Worm (Caenorhabditis elegans) whole organism, young adult: ENCODE measurements around the gene mnat-1.
A peak's percentile ranks its signal among the peaks of the same experiment; 100 is the strongest.

Experiments
- F49E8.2 ChIP-seq: sonication (generic microtip); optimal IDR thresholded peaks from 3 replicates; lab custom pipeline; 2017; ENCODE audit warnings: missing genetic modification characterization, mild to moderate bottlenecking, missing compliant biosample characterization, antibody characterized with exemption, moderate library complexity; ENCODE audit not compliant: insufficient read depth
- F52B5.7 ChIP-seq: sonication (generic microtip); optimal IDR thresholded peaks from 2 replicates; lab custom pipeline; 2016; ENCODE audit warnings: mild to moderate bottlenecking, missing genetic modification characterization, missing compliant biosample characterization
- F57C9.4 ChIP-seq: sonication (generic microtip); optimal IDR thresholded peaks from 2 replicates; lab custom pipeline; 2017; ENCODE audit warnings: mild to moderate bottlenecking, missing genetic modification characterization, missing compliant biosample characterization
- Y67H2A.10 ChIP-seq: fragments of 200-800 bp; sonication (Bioruptor generic); conservative IDR thresholded peaks from 2 replicates; pipeline ENCODE4 v1.3.6; 2022; ENCODE audit warnings: missing genetic modification reagents, missing genetic modification characterization, missing compliant biosample characterization
- Y95B8A.8 ChIP-seq: fragments of 200-800 bp; sonication (Bioruptor generic); IDR thresholded peaks from 2 replicates; pipeline ENCODE4 v1.3.6; 2022; ENCODE audit warnings: missing genetic modification reagents, missing genetic modification characterization, missing compliant biosample characterization
- ZK185.1 ChIP-seq: sonication (generic microtip); optimal IDR thresholded peaks from 2 replicates; lab custom pipeline; 2016; ENCODE audit warnings: mild to moderate bottlenecking, missing genetic modification characterization, missing compliant biosample characterization; ENCODE audit not compliant: poor library complexity, severe bottlenecking
- aptf-3 ChIP-seq: fragments of 200-800 bp; sonication (Bioruptor generic); IDR thresholded peaks from 2 replicates; pipeline ENCODE4 v1.3.6; 2022; ENCODE audit warnings: missing genetic modification characterization, missing compliant biosample characterization
- atf-7 ChIP-seq: sonication (generic microtip); optimal IDR thresholded peaks from 2 replicates; lab custom pipeline; 2017; ENCODE audit warnings: mild to moderate bottlenecking, missing genetic modification characterization, missing compliant biosample characterization
- athp-1 ChIP-seq: sonication (generic microtip); optimal IDR thresholded peaks from 2 replicates; lab custom pipeline; 2017; ENCODE audit warnings: mild to moderate bottlenecking, missing genetic modification characterization, missing compliant biosample characterization
- attf-6 ChIP-seq: fragments of 200-800 bp; sonication (Bioruptor generic); IDR thresholded peaks from 2 replicates; pipeline ENCODE4 v1.3.6; 2022; ENCODE audit warnings: missing genetic modification reagents, missing genetic modification characterization, missing compliant biosample characterization
- ceh-91 ChIP-seq: fragments of 200-800 bp; sonication (Bioruptor generic); IDR thresholded peaks from 2 replicates; pipeline ENCODE4 v1.3.6; 2022; ENCODE audit warnings: missing genetic modification reagents, missing genetic modification characterization, missing compliant biosample characterization
- die-1 ChIP-seq: sonication (generic microtip); optimal IDR thresholded peaks from 2 replicates; lab custom pipeline; 2016; ENCODE audit warnings: missing genotype, mild to moderate bottlenecking, missing genetic modification characterization, missing compliant biosample characterization
- egl-18 ChIP-seq: fragments of 200-800 bp; sonication (Bioruptor generic); IDR thresholded peaks from 2 replicates; pipeline ENCODE4 v1.3.6; 2022; ENCODE audit warnings: missing genetic modification reagents, missing genetic modification characterization, missing compliant biosample characterization
- egrh-3 ChIP-seq: fragments of 200-800 bp; sonication (Bioruptor generic); IDR thresholded peaks from 2 replicates; pipeline ENCODE4 v1.3.6; 2022; ENCODE audit warnings: missing genetic modification reagents, missing genetic modification characterization, missing compliant biosample characterization
- gei-17 ChIP-seq: fragments of 200-800 bp; sonication (Bioruptor generic); optimal IDR thresholded peaks from 2 replicates; lab custom pipeline; 2018; ENCODE audit warnings: mild to moderate bottlenecking, missing genetic modification characterization, missing compliant biosample characterization
- hmg-1.2 ChIP-seq: fragments of 200-800 bp; sonication (Bioruptor generic); IDR thresholded peaks from 2 replicates; pipeline ENCODE4 v1.3.6; 2022; ENCODE audit warnings: missing genetic modification reagents, missing genetic modification characterization, missing compliant biosample characterization
- hsf-1 ChIP-seq: fragments of 200-800 bp; sonication (Bioruptor generic); IDR thresholded peaks from 2 replicates; pipeline ENCODE4 v1.3.6; 2022; ENCODE audit warnings: missing genetic modification reagents, missing genetic modification characterization, missing compliant biosample characterization
- lin-54 ChIP-seq: fragments of 200-800 bp; sonication (Bioruptor generic); optimal IDR thresholded peaks from 2 replicates; lab custom pipeline; 2018; ENCODE audit warnings: mild to moderate bottlenecking, missing genetic modification characterization, missing compliant biosample characterization
- lir-1 ChIP-seq: fragments of 200-800 bp; sonication (Bioruptor generic); conservative IDR thresholded peaks from 2 replicates; pipeline ENCODE4 v1.3.6; 2022; ENCODE audit warnings: missing genetic modification reagents, missing genetic modification characterization, missing compliant biosample characterization
- mxl-1 ChIP-seq: sonication (generic microtip); optimal IDR thresholded peaks from 2 replicates; lab custom pipeline; 2016; ENCODE audit warnings: missing genetic modification characterization, missing compliant biosample characterization
- nfya-2 ChIP-seq: fragments of 200-800 bp; sonication (Bioruptor generic); IDR thresholded peaks from 2 replicates; pipeline ENCODE4 v1.3.6; 2022; ENCODE audit warnings: missing genetic modification reagents, missing genetic modification characterization, missing compliant biosample characterization
- nhr-120 ChIP-seq: fragments of 200-800 bp; sonication (Bioruptor generic); IDR thresholded peaks from 2 replicates; pipeline ENCODE4 v1.3.6; 2022; ENCODE audit warnings: missing genetic modification characterization, missing compliant biosample characterization
- nhr-179 ChIP-seq: sonication (generic microtip); optimal IDR thresholded peaks from 2 replicates; lab custom pipeline; 2016; ENCODE audit warnings: mild to moderate bottlenecking, missing genetic modification characterization, missing compliant biosample characterization
- nhr-80 ChIP-seq: sonication (generic microtip); optimal IDR thresholded peaks from 2 replicates; lab custom pipeline; 2016; ENCODE audit warnings: missing genetic modification characterization, missing compliant biosample characterization
- rec-8 ChIP-seq, 2 experiments: sonication (generic microtip); optimal IDR thresholded peaks; 2 replicates each; lab custom pipeline; 2016; ENCODE audit warnings: mild to moderate bottlenecking in 2 of 2, missing genetic modification characterization in 2 of 2, missing genetic modification reagents in 2 of 2, missing genotype in 2 of 2, missing biosample characterization in 1 of 2, missing compliant biosample characterization in 1 of 2, moderate library complexity in 1 of 2
- repo-1 ChIP-seq: sonication (generic microtip); optimal IDR thresholded peaks from 2 replicates; lab custom pipeline; 2017; ENCODE audit warnings: mild to moderate bottlenecking, missing genetic modification characterization, missing compliant biosample characterization
- rpc-1 ChIP-seq, 2 experiments: fragments of 150-350 bp in 1 of 2; sonication (generic microtip) in 1 of 2; optimal IDR thresholded peaks; 2 replicates each; lab custom pipeline; 2014 to 2018; ENCODE audit warnings: missing biosample characterization in 1 of 2, missing genetic modification characterization in 1 of 2, missing genetic modification reagents in 1 of 2, missing genotype in 1 of 2
- snpc-4 ChIP-seq, 5 experiments: fragments of 150-350 bp in 1 of 5; sonication (generic microtip) in 4 of 5; optimal IDR thresholded peaks; 2 replicates each; lab custom pipeline; 2014 to 2018; ENCODE audit warnings: missing genetic modification characterization in 5 of 5, missing biosample characterization in 3 of 5, antibody characterized with exemption in 2 of 5, mild to moderate bottlenecking in 2 of 5, missing compliant biosample characterization in 2 of 5, missing genotype in 2 of 5, moderate library complexity in 2 of 5, missing genetic modification reagents in 1 of 5
- sptf-2 ChIP-seq: fragments of 200-800 bp; sonication (Bioruptor generic); optimal IDR thresholded peaks from 2 replicates; lab custom pipeline; 2018; ENCODE audit warnings: mild to moderate bottlenecking, missing genetic modification characterization, missing compliant biosample characterization
- xnd-1 ChIP-seq: sonication (generic microtip); optimal IDR thresholded peaks from 2 replicates; lab custom pipeline; 2016; ENCODE audit warnings: missing genotype, missing genetic modification reagents, missing genetic modification characterization, missing compliant biosample characterization
- zfh-2 ChIP-seq: fragments of 200-800 bp; sonication (Bioruptor generic); conservative IDR thresholded peaks from 2 replicates; pipeline ENCODE4 v1.3.6; 2022; ENCODE audit warnings: missing genetic modification reagents, missing genetic modification characterization, missing compliant biosample characterization

mnat-1 gene

DNA sequence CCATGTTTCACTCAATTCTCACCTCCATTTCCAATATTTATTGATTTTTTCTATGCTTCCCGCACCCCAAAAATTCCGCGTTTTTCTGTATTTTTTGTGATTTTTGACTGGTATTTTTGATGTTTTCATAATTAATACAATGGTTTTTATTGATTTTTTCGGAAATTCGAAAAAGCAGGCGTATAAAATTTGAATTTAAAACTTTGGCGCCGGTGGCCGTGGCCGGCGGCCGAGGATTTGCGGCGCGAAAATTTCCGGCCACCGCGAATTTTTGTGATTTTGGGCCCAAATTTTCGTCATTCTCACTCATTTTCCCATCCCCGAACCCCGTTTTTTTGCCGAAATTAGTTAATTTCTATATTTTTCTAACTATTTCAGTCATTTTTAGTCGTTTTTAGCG is 27.5 kb downstream of the mnat-1 start (continued):
- TF ChIP-seq attf-6 (GFP tag; lab: Robert Waterston, UW) (peak; percentile 82), mxl-1 (tag; lab: Kevin White, UChicago) (no peak), repo-1 (tag; lab: Kevin White, UChicago) (no peak), sptf-2 (GFP tag; lab: Kevin White, UChicago) (no peak), F57C9.4 (tag; lab: Kevin White, UChicago) (no peak), aptf-3 (GFP tag; lab: Robert Waterston, UW) (no peak), nfya-2 (GFP tag; lab: Robert Waterston, UW) (no peak), egl-18 (GFP tag; lab: Robert Waterston, UW) (0 out of 2 replicates have a peak, but pooled peaks have one; percentile 13), ceh-91 (GFP tag; lab: Robert Waterston, UW) (peak; percentile 95), gei-17 (GFP tag; lab: Kevin White, UChicago) (no peak)

DNA sequence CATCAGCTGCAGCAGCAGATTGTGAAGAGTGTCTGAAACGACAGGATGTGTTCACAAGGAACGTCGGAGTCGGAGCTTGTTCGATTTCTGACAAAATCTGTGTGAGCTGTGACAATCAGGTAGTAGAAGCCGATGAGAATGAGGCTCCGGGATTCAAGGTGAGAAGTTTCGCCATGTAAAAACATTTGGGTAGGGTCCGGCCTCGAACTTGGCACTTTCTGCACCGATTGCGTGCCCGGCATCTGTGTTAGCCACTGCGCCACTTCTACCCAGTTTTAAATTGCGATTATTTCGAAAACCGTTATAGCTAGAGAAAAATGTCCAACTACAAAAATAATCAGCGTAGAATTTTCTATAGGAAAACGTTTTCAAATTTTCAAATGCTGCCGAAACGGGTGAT is 31.7 kb downstream of the mnat-1 start:
- TF ChIP-seq F49E8.2 (no peak), gei-17 (GFP tag; lab: Kevin White, UChicago) (no peak), nhr-179 (no peak), ceh-91 (GFP tag; lab: Robert Waterston, UW) (no peak), Y67H2A.10 (no peak), rec-8 (tag; optimal IDR thresholded peaks at IDR 0.05; lab: Kevin White, UChicago) (no peak), ZK185.1 (no peak), snpc-4 (GFP tag; optimal IDR thresholded peaks at IDR 0.05; lab: Kevin White, UChicago) (no peak), snpc-4 (tag; optimal IDR thresholded peaks at IDR 0.05; lab: Kevin White, UChicago) (no peak), nhr-80 (tag; lab: Kevin White, UChicago) (no peak)

DNA sequence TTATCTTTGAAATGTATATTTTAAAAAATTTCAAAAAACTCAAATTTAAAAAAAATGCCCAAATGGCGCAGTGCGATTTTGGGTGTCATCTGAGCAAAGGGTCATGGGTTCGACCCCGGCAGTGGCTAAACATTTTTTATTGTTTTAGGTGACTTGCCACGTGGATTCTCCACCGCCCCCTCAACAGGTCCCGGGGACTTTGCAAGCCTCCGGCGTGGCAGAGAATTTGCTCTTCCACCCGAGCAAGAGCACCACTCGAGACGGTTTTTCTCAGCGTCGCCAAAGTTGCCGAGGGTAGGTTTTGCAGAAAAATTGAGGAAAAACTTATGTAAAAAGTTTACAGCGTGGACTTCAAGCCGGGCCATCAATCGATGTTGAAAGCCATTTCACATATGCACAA is 33.3 kb downstream of the mnat-1 start:
- TF ChIP-seq hsf-1 (GFP tag; lab: Robert Waterston, UW) (no peak), zfh-2 (GFP tag; lab: Robert Waterston, UW) (peak; percentile 55; the same call in 1 of the 2 replicates), nhr-80 (tag; lab: Kevin White, UChicago) (no peak), Y67H2A.10 (no peak), atf-7 (tag; lab: Kevin White, UChicago) (no peak)

DNA sequence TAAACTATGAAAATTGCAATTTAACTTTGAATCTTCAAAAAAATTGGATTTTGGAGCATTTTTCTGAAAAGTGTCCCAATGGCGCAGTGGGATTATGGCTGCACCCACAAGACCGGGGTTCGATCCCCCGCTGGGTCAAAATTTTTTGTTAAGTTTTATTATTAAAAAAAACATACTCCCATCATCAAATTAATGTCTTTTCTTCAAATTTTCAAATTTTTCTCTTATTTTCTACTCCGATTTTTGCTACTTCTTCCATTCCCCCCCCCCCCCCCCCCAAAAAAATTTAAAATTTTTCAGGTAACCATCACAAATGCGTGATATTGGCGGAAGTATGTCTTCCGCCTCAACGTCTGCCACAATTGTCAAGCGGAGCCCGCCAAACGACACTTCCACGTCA is 35.5 kb downstream of the mnat-1 start, which contains the start of gene vab-19:
TSS of gene vab-19 (plus strand) at position 301 of the 400 bp plus-strand sequence.
- TF ChIP-seq die-1 (tag; lab: Kevin White, UChicago), result no peak

DNA sequence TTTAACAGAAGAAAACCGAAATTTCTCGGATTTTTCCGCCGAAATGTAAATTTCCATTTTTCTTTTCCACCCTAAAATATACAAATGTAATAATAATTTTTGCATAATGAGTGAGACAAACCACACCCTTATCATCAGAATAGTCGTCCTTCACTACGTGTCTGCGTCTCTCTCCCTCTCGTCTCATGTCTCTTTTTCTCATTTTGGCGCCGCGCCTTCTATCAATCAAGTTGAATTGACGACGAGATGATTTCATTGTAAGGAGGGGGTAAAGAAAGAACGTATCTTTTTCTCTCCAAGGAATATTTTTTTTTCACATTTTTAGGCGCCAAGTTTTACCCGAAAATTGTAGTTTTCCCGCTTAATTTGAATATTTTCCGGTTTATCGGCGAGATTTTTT is 36.2 kb downstream of the mnat-1 start:
- TF ChIP-seq F49E8.2 (no peak), nhr-80 (tag; lab: Kevin White, UChicago) (peak; percentile 30), xnd-1 (tag; lab: Kevin White, UChicago) (no peak), lir-1 (GFP tag; lab: Robert Waterston, UW) (no peak), athp-1 (tag; lab: Kevin White, UChicago) (no peak)

DNA sequence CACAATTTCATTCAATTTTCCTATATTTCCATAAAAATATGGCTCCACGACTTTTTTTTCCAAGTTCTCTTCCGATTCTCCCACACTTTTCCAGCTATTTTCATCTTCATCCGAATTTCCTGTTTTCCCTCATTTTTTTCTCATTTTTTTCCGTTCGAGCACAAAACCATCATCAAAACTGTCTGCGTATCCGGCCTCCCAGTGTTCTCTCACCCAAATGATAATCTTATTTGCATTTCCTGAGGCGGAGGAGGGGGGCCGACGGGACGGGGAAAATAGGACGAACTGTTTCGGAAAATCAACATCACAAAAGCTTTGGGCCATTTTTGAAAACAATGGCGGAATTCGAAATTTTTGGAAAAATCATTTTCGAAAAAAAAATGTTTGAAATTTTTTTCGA is 38.1 kb downstream of the mnat-1 start:
- TF ChIP-seq F52B5.7 (tag; lab: Kevin White, UChicago) (no peak), hmg-1.2 (GFP tag; lab: Robert Waterston, UW) (peak; percentile 51), Y95B8A.8 (GFP tag; lab: Robert Waterston, UW) (no peak)

DNA sequence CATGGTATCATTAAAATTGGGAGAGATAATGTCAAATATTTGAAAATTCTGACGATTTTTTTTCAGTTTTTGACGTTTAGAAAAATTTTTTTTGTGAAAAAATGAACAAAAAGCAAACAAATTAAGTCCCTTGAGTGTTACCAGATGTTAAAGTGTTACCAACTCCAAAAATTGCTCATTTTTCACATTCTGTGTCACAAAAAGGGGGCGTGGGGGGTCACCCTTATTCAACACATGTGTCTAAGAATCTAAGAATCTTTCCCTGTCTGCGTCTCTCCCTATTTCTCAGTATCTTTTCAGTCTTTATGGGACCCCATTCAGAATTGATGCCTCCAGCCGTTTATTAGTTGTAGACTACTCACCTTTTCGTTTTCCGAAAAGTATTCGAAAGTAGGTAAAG is 39.5 kb downstream of the mnat-1 start:
- TF ChIP-seq nhr-120 (GFP tag; lab: Robert Waterston, UW) (no peak), rpc-1 (optimal IDR thresholded peaks at IDR 0.05; lab: Kevin White, UChicago) (no peak), rpc-1 (tag; optimal IDR thresholded peaks at IDR 0.05; lab: Kevin White, UChicago) (no peak), attf-6 (GFP tag; lab: Robert Waterston, UW) (no peak), lin-54 (no peak), nfya-2 (GFP tag; lab: Robert Waterston, UW) (no peak), egl-18 (GFP tag; lab: Robert Waterston, UW) (no peak), egrh-3 (no peak)
